Fruit fly (Drosophila melanogaster) whole organism, wandering third instar larva: ENCODE data around the gene out.

Source experiments
- Abd-B ChIP-seq: fragments of >200 bp; optimal IDR thresholded peaks from 2 replicates; lab custom pipeline; 2017; ENCODE audit warnings: missing biosample characterization, missing genetic modification characterization
- CG32264 ChIP-seq: fragments of 200-800 bp; sonication (Bioruptor generic); optimal IDR thresholded peaks from 2 replicates; lab custom pipeline; 2016; ENCODE audit warnings: missing biosample characterization, missing genetic modification characterization
- CG9705 ChIP-seq: fragments of 200-800 bp; sonication (Bioruptor generic); optimal IDR thresholded peaks from 2 replicates; lab custom pipeline; 2018; ENCODE audit warnings: missing biosample characterization, mild to moderate bottlenecking, missing genetic modification characterization
- CrebA ChIP-seq: fragments of 200-800 bp; sonication (Bioruptor generic); optimal IDR thresholded peaks from 2 replicates; lab custom pipeline; 2016; ENCODE audit warnings: missing biosample characterization, mild to moderate bottlenecking, missing genetic modification characterization, borderline replicate concordance
- GATAd ChIP-seq: sonication (Bioruptor generic); optimal IDR thresholded peaks from 2 replicates; lab custom pipeline; 2016; ENCODE audit warnings: missing biosample characterization, missing genetic modification characterization
- HLH106 ChIP-seq: fragments of 200-800 bp; optimal IDR thresholded peaks from 3 replicates; lab custom pipeline; 2019; ENCODE audit warnings: missing biosample characterization, mild to moderate bottlenecking, missing genetic modification characterization, moderate library complexity
- Hnf4 ChIP-seq: fragments of 200-800 bp; sonication (Bioruptor generic); optimal IDR thresholded peaks from 2 replicates; lab custom pipeline; 2016; ENCODE audit warnings: missing biosample characterization, mild to moderate bottlenecking, missing genetic modification characterization
- Hr78 ChIP-seq: fragments of >200 bp; optimal IDR thresholded peaks from 2 replicates; lab custom pipeline; 2017; ENCODE audit warnings: missing biosample characterization, missing genetic modification characterization
- Hr83 ChIP-seq: fragments of 200-300 bp; sonication (Bioruptor generic); optimal IDR thresholded peaks from 2 replicates; lab custom pipeline; 2016; ENCODE audit warnings: missing biosample characterization, mild to moderate bottlenecking, missing genetic modification characterization, moderate library complexity; ENCODE audit not compliant: poor library complexity, severe bottlenecking
- Jra ChIP-seq: sonication (Bioruptor generic); optimal IDR thresholded peaks from 2 replicates; lab custom pipeline; 2016; ENCODE audit warnings: missing biosample characterization, missing genetic modification characterization
- Myc ChIP-seq: fragments of >200 bp; optimal IDR thresholded peaks from 2 replicates; lab custom pipeline; 2017
- N ChIP-seq: fragments of >200 bp; optimal IDR thresholded peaks from 2 replicates; lab custom pipeline; 2018; ENCODE audit warnings: missing biosample characterization, missing external identifiers, missing genetic modification characterization
- OdsH ChIP-seq: fragments of 200-800 bp; sonication (Bioruptor generic); optimal IDR thresholded peaks from 2 replicates; lab custom pipeline; 2016; ENCODE audit warnings: missing biosample characterization, mild to moderate bottlenecking, missing genetic modification characterization
- Vsx2 ChIP-seq: fragments of 200-300, 225-300 bp; sonication (Bioruptor generic); optimal IDR thresholded peaks from 2 replicates; lab custom pipeline; 2018; ENCODE audit warnings: missing biosample characterization, missing genetic modification characterization; ENCODE audit not compliant: partially characterized antibody
- br ChIP-seq: fragments of 200-800 bp; sonication (Bioruptor generic); optimal IDR thresholded peaks from 2 replicates; lab custom pipeline; 2016; ENCODE audit warnings: missing biosample characterization, missing genetic modification characterization
- brk ChIP-seq: fragments of 200-800 bp; sonication (Bioruptor generic); optimal IDR thresholded peaks from 2 replicates; lab custom pipeline; 2016; ENCODE audit warnings: missing biosample characterization, mild to moderate bottlenecking, missing genetic modification characterization
- dl ChIP-seq, 2 experiments: fragments of 175-275, 200-275 bp in 1 of 2; fragments of 200-275 bp in 1 of 2; sonication (Bioruptor generic); optimal IDR thresholded peaks; lab custom pipeline; 2018; ENCODE audit warnings: mild to moderate bottlenecking in 2 of 2, missing biosample characterization in 2 of 2, missing genetic modification characterization in 2 of 2, moderate library complexity in 2 of 2; ENCODE audit not compliant: partially characterized antibody in 2 of 2, insufficient read depth in 1 of 2
- dmrt93B ChIP-seq: fragments of 200-800 bp; sonication (Bioruptor generic); optimal IDR thresholded peaks from 2 replicates; lab custom pipeline; 2018; ENCODE audit warnings: missing biosample characterization, mild to moderate bottlenecking, missing genetic modification characterization
- dsf ChIP-seq: sonication (Bioruptor generic); optimal IDR thresholded peaks from 2 replicates; lab custom pipeline; 2016; ENCODE audit warnings: missing biosample characterization, missing genetic modification characterization, borderline replicate concordance
- ey ChIP-seq: fragments of 200-800 bp; sonication (Bioruptor generic); optimal IDR thresholded peaks from 2 replicates; lab custom pipeline; 2016; ENCODE audit warnings: missing biosample characterization, missing genetic modification characterization
- foxo ChIP-seq, 2 experiments: fragments of 200-800 bp; sonication (Bioruptor generic); optimal IDR thresholded peaks; 2 replicates in 1 of 2; 3 replicates in 1 of 2; lab custom pipeline; 2016 to 2017; ENCODE audit warnings: missing biosample characterization in 2 of 2, missing genetic modification characterization in 2 of 2
- fru ChIP-seq: fragments of 200-800 bp; sonication (Bioruptor generic); optimal IDR thresholded peaks from 3 replicates; lab custom pipeline; 2016; ENCODE audit warnings: missing biosample characterization, mild to moderate bottlenecking, missing genetic modification characterization
- h ChIP-seq: fragments of 200-800 bp; sonication (Bioruptor generic); optimal IDR thresholded peaks from 3 replicates; lab custom pipeline; 2016; ENCODE audit warnings: missing biosample characterization, mild to moderate bottlenecking, missing genetic modification characterization
- jim ChIP-seq: fragments of 175-275, 200-325 bp; sonication (Bioruptor generic); optimal IDR thresholded peaks from 2 replicates; lab custom pipeline; 2016; ENCODE audit warnings: missing biosample characterization, mild to moderate bottlenecking, missing genetic modification characterization
- lola ChIP-seq: fragments of >200 bp; optimal IDR thresholded peaks from 2 replicates; lab custom pipeline; 2017; ENCODE audit warnings: missing biosample characterization, missing genetic modification characterization
- pan ChIP-seq: fragments of >200 bp; optimal IDR thresholded peaks from 2 replicates; lab custom pipeline; 2017
- psq ChIP-seq: fragments of 200-800 bp; sonication (Bioruptor generic); optimal IDR thresholded peaks from 3 replicates; lab custom pipeline; 2017; ENCODE audit warnings: missing biosample characterization, mild to moderate bottlenecking, missing genetic modification characterization, moderate library complexity
- rgr ChIP-seq: fragments of 200-800 bp; sonication (Bioruptor generic); optimal IDR thresholded peaks from 3 replicates; lab custom pipeline; 2016; ENCODE audit warnings: missing biosample characterization, mild to moderate bottlenecking, missing genetic modification characterization
- sage ChIP-seq: fragments of 200-800 bp; sonication (Bioruptor generic); optimal IDR thresholded peaks from 2 replicates; lab custom pipeline; 2016; ENCODE audit warnings: missing biosample characterization, mild to moderate bottlenecking, missing genetic modification characterization
- sv ChIP-seq: fragments of 200-800 bp; sonication (Bioruptor generic); optimal IDR thresholded peaks from 3 replicates; lab custom pipeline; 2016; ENCODE audit warnings: missing biosample characterization, missing genetic modification characterization
- tai ChIP-seq: sonication (Bioruptor generic); optimal IDR thresholded peaks from 2 replicates; lab custom pipeline; 2016; ENCODE audit warnings: missing biosample characterization, missing genetic modification characterization
- usp ChIP-seq: fragments of >200 bp; optimal IDR thresholded peaks from 2 replicates; lab custom pipeline; 2017; ENCODE audit warnings: missing biosample characterization, missing genetic modification characterization
- woc ChIP-seq: sonication (Bioruptor generic); optimal IDR thresholded peaks from 2 replicates; lab custom pipeline; 2016; ENCODE audit warnings: missing biosample characterization, mild to moderate bottlenecking, missing genetic modification characterization

Gene out

DNA sequence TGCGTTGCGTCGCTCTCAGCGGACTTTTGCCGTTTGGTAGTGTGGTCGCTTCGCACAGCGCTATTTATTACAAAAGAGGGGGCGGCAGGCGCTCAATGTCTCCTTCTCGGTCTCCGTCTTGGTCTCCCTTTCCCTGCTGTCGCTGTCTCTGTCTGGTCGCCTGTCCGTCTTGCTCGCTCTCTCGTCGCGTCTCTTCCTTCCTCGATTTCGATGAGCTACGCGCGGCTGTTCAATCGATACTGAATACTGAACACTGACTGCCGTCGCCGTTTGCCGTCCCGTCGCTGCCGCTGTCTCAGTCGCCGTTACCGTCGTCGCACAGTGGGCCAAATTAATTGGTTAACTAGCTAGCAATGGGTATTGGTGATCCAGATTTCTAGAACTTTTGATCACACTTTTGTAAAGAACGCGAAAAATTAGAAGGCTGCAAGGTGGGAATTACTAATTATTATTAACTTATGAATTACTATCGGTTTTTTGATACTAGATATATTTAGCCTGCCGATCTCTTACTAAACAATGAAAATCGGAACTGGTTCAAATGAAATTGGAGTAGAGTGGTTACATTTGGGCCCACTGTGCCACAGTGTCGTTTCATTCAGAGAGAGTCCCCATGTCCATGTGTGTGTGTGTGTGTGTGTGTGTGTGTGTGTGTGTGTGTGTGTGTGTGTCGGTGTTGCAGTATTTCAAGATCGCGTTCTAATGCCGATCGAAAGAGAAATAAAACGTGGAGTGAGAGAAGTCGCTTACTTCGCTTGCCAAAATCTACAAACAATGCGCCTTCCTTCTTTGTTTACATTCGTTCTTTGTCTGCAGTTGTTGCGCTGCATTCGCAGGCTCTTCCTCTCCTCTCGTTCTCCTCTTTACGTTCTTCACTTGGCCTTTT lies 23.8 kb downstream of the out start, which contains the start of gene CG8034 (continued):
- TF ChIP-seq br (GFP tag; lab: Kevin White, UChicago) (peak; percentile 97), dmrt93B (peak; percentile 97), ey (GFP tag; lab: Kevin White, UChicago) (peak; percentile 98), Abd-B (GFP tag; lab: Kevin White, UChicago) (no peak), rgr (GFP tag; lab: Kevin White, UChicago) (peak; percentile 97), OdsH (GFP tag; lab: Kevin White, UChicago) (peak; percentile 96), CrebA (GFP tag; lab: Kevin White, UChicago) (peak; percentile 89), pan (lab: Kevin White, UChicago) (no peak), Hr78 (GFP tag; lab: Kevin White, UChicago) (no peak), Jra (peak; percentile 86)

DNA sequence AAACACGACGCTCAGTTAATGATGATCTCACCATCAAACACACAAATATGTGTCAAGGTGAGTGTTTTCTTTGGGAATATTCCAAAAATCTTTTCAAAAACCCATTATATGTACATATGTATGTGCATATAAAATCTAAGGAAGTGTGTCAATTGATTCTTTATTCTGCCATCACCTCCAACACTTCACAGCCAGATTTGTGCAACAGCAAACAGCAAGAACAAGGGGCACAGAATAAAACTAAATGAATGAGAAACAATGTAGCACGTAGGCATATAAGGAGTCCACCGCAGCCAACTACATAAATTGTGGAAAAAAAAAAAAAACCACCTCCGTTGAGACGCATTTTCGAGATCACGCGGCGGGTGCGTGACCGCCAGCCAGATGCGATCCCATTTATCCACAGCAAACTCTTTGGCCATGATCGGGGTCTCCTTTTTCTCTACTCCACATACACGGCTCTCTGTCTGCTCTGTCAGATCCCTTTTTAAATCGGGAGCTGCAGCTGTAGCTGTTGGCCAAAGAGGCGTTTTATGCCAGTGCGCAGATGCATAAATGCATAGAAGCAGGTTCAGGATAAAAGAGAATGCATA lies 26.0 kb downstream of the out start:
- TF ChIP-seq woc (GFP tag; lab: Kevin White, UChicago) (no peak), psq (GFP tag; lab: Kevin White, UChicago) (peak; percentile 27)

DNA sequence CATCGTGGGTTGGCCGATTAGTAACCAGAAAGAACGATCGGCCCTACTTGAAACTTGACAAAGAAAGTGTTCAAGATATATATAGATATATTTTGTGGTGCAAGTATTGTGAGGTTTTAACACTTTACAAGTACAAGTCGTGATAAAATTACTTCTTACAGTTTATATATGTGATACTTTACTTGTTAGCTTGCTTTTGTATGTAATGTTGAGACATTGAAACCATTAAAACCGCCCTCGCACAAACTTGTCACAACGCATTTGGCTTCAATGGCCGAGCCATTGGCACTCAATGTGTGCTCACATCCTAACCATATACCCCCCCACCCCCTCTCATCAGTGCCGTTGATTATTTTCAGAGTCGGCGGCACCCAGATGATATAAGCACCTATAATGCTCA lies 27.0 kb downstream of the out start:
- TF ChIP-seq psq (GFP tag; lab: Kevin White, UChicago) (no peak), brk (GFP tag; lab: Kevin White, UChicago) (no peak), usp (GFP tag; lab: Kevin White, UChicago) (no peak), sage (GFP tag; lab: Kevin White, UChicago) (no peak), CrebA (GFP tag; lab: Kevin White, UChicago) (no peak), br (GFP tag; lab: Kevin White, UChicago) (no peak), Hr83 (no peak), OdsH (GFP tag; lab: Kevin White, UChicago) (no peak), Vsx2 (GFP tag; lab: Kevin White, UChicago) (no peak), Abd-B (GFP tag; lab: Kevin White, UChicago) (no peak), Jra (no peak), dsf (no peak)

DNA sequence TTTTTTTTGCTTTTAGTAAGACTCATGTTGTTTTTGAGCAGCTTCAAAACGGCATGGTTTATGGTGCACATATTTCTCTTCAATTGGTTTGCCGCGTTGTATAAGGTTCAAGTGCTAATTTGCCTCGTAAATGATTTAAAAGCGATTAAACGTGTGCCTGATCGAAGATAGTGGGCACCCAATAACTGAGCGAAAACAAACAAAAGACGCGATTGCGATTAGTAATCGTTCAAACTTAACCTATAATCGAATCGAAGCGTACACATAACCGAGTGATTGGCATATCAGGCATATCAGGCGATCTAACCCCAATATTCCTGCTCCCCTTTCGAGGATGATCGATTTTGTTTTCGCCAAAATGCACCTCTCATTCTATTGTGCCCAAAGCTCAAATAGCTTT lies 27.9 kb downstream of the out start:
- TF ChIP-seq Vsx2 (GFP tag; lab: Kevin White, UChicago) (peak; percentile 71), ey (GFP tag; lab: Kevin White, UChicago) (no peak), CG32264 (GFP tag; lab: Kevin White, UChicago) (no peak), h (peak; percentile 18)

DNA sequence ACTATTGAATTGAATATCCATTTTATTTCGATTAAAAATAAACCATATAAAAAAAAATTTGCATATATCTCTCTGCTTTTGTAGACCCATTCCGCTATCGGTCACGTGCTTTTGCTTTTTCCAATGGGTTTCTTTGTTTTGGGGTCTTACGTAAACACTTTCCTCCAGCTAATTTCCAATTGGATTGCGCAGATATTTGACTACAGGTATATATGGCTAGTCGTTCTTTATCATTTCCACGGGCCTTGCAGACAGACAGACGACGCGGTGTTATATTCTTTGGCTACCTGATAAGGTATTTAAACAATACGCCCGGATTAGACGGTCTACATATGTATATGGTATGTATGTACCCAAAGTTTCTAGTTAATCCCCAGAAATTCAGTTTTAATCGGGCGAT lies 28.6 kb downstream of the out start:
- TF ChIP-seq ey (GFP tag; lab: Kevin White, UChicago) (no peak), dsf (no peak), brk (GFP tag; lab: Kevin White, UChicago) (no peak)

DNA sequence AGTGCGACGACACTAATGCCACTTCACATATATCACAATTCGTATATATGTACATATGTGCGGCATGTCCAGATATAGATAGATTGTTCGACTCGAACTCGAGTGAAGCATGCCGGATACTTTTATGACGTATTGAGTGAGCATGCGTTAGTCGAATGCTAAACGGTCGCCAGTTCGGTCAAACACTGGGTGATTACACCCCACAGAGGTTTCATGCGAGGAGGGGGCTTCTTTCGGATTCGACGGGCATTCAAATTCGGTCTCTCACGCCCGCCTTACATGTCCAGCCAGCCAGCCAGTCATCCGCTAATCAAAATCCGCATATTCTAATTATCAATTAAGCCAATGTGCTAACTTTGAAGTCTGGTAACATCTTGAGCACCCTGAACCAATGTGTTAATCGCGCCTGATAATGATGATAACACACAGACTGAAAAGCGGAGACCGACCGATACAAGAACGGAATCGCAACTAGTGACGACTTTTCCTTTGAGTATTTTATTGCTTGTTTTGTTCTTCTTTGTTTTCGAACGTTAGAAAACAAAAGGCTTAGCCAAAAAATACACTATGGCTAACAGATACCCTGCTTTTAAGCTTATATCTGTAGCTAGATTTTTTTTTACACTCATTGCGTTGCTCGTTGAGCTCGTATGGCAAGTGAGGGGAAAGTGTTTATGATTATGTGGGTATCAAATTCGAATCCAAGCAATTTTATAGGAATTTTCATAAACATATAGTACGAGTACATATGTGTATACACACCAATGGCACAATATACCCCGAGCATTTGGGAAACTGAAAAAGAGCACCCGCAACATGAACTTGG lies 29.9 kb downstream of the out start:
- TF ChIP-seq fru: peak; percentile 14
- no peak for TF ChIP-seq dl (GFP tag; optimal IDR thresholded peaks at IDR 0.05; lab: Kevin White, UChicago; ENCODE audit: insufficient read depth in 1 of 2, partially characterized antibody in 2 of 2)
- TF ChIP-seq CG32264 (GFP tag; lab: Kevin White, UChicago): no peak
- TF ChIP-seq brk (GFP tag; lab: Kevin White, UChicago): no peak
- no peak for TF ChIP-seq lola (GFP tag; lab: Kevin White, UChicago)
- TF ChIP-seq OdsH (GFP tag; lab: Kevin White, UChicago): peak; percentile 15
- TF ChIP-seq sv: no peak
- TF ChIP-seq foxo (GFP tag; optimal IDR thresholded peaks at IDR 0.05; lab: Kevin White, UChicago): peak in 1 of 2 experiments; percentile 14
- no peak for TF ChIP-seq N (GFP tag; lab: Kevin White, UChicago)
- TF ChIP-seq pan (lab: Kevin White, UChicago): no peak
- no peak for TF ChIP-seq usp (GFP tag; lab: Kevin White, UChicago)
- peak; percentile 23 for TF ChIP-seq psq (GFP tag; lab: Kevin White, UChicago)
- no peak for TF ChIP-seq br (GFP tag; lab: Kevin White, UChicago)
- no peak for TF ChIP-seq jim (GFP tag; lab: Kevin White, UChicago)
- no peak for TF ChIP-seq Myc
- TF ChIP-seq tai (GFP tag; lab: Kevin White, UChicago): no peak
- peak; percentile 11 for TF ChIP-seq rgr (GFP tag; lab: Kevin White, UChicago)
- peak; percentile 2 for TF ChIP-seq HLH106 (tag; lab: Kevin White, UChicago)
- no peak for TF ChIP-seq dsf
- TF ChIP-seq CrebA (GFP tag; lab: Kevin White, UChicago): no peak
- no peak for TF ChIP-seq GATAd (GFP tag; lab: Kevin White, UChicago)
- TF ChIP-seq CG9705 (GFP tag; lab: Kevin White, UChicago): no peak
- TF ChIP-seq sage (GFP tag; lab: Kevin White, UChicago): no peak
- TF ChIP-seq ey (GFP tag; lab: Kevin White, UChicago): peak; percentile 19
- no peak for TF ChIP-seq Hnf4 (GFP tag; lab: Kevin White, UChicago)
- no peak for TF ChIP-seq Hr83
